Fruit fly (Drosophila melanogaster) ovary, adult (tissue): ENCODE measurements around the gene CG12480.

Experiments used
- CG17801 ChIP-seq: fragments of 200-800 bp; optimal IDR thresholded peaks from 2 replicates; lab custom pipeline; 2019; ENCODE audit warnings: missing biosample characterization, mild to moderate bottlenecking, missing genetic modification characterization, moderate library complexity; ENCODE audit not compliant: partially characterized antibody

Gene CG12480

dm6 chrX:14191918-14192317, 22.5 kb downstream of the CG12480 start, which contains the start of gene CG13403:
TSS of gene CG13403 (minus strand) at chrX:14192018.
- TF ChIP-seq CG17801 (GFP tag; lab: Kevin White, UChicago): no peak

dm6 chrX:14193013-14193412, 23.6 kb downstream of the CG12480 start, which contains the start of gene yl:
TSS of gene yl (plus strand) at chrX:14193214.
- TF ChIP-seq CG17801 (GFP tag; lab: Kevin White, UChicago): no peak

- TF ChIP-seq CG17801 (GFP tag; lab: Kevin White, UChicago): no peak
Observed at dm6 chrX:14199967-14200531, 30.7 kb downstream of the CG12480 start, which contains the start of gene CG11590. TSS of gene CG11590 (plus strand) at chrX:14200178.

- TF ChIP-seq CG17801 (GFP tag; lab: Kevin White, UChicago): no peak
Observed at dm6 chrX:14201178-14201577, 31.8 kb downstream of the CG12480 start, which contains the start of gene Prp16. TSS of gene Prp16 (plus strand) at chrX:14201362.

dm6 chrX:14208426-14209208, 39.2 kb downstream of the CG12480 start:
- peak; percentile 49 for TF ChIP-seq CG17801 (GFP tag; lab: Kevin White, UChicago)

dm6 chrX:14209209-14209781, 39.9 kb downstream of the CG12480 start:
- no peak for TF ChIP-seq CG17801 (GFP tag; lab: Kevin White, UChicago)

dm6 chrX:14211250-14211944, 42.0 kb downstream of the CG12480 start:
- TF ChIP-seq CG17801 (GFP tag; lab: Kevin White, UChicago): peak; percentile 49

dm6 chrX:14212147-14212792, 42.9 kb downstream of the CG12480 start:
- no peak for TF ChIP-seq CG17801 (GFP tag; lab: Kevin White, UChicago)

dm6 chrX:14213509-14214154, 44.2 kb downstream of the CG12480 start:
- no peak for TF ChIP-seq CG17801 (GFP tag; lab: Kevin White, UChicago)

- TF ChIP-seq CG17801 (GFP tag; lab: Kevin White, UChicago): peak; percentile 79
Observed at dm6 chrX:14214505-14215449, 45.4 kb downstream of the CG12480 start.

- TF ChIP-seq CG17801 (GFP tag; lab: Kevin White, UChicago): no peak
Observed at dm6 chrX:14215834-14216233, 46.4 kb downstream of the CG12480 start.

- no peak for TF ChIP-seq CG17801 (GFP tag; lab: Kevin White, UChicago)
Observed at dm6 chrX:14216844-14217243, 47.5 kb downstream of the CG12480 start.

- peak; percentile 91 for TF ChIP-seq CG17801 (GFP tag; lab: Kevin White, UChicago)
Observed at dm6 chrX:14218045-14218483, 48.7 kb downstream of the CG12480 start.
